Worm (Caenorhabditis elegans) whole organism, young adult: ENCODE measurements around the gene Y57G11C.20.

Experiments
- B0261.1 ChIP-seq: sonication (generic microtip); optimal IDR thresholded peaks from 2 replicates; lab custom pipeline; 2016; ENCODE audit warnings: mild to moderate bottlenecking, missing genetic modification characterization, moderate library complexity, missing compliant biosample characterization
- attf-6 ChIP-seq: fragments of 200-800 bp; sonication (Bioruptor generic); IDR thresholded peaks from 2 replicates; pipeline ENCODE4 v1.3.6; 2022; ENCODE audit warnings: missing genetic modification reagents, missing genetic modification characterization, missing compliant biosample characterization
- him-1 ChIP-seq: sonication (generic microtip); optimal IDR thresholded peaks from 2 replicates; lab custom pipeline; 2016; ENCODE audit warnings: missing genotype, missing genetic modification reagents, missing genetic modification characterization, missing compliant biosample characterization
- rcor-1 ChIP-seq: fragments of 200-800 bp; sonication (Bioruptor generic); IDR thresholded peaks from 2 replicates; pipeline ENCODE4 v1.3.6; 2022; ENCODE audit warnings: missing genetic modification reagents, missing genetic modification characterization, missing compliant biosample characterization
- repo-1 ChIP-seq: sonication (generic microtip); optimal IDR thresholded peaks from 2 replicates; lab custom pipeline; 2017; ENCODE audit warnings: mild to moderate bottlenecking, missing genetic modification characterization, missing compliant biosample characterization

ce11 chrIV:14826151-14826757 is 16.9 kb upstream of the Y57G11C.20 start:
- TF ChIP-seq attf-6 (GFP tag; lab: Robert Waterston, UW) (peak; percentile 96), rcor-1 (GFP tag; lab: Robert Waterston, UW) (no peak), him-1 (tag; lab: Kevin White, UChicago) (no peak), B0261.1 (tag; lab: Kevin White, UChicago) (no peak), repo-1 (tag; lab: Kevin White, UChicago) (no peak)
